Fruit fly (Drosophila melanogaster) whole organism, embryonic: Measurements from ENCODE around the gene CG34429.

ENCODE experiments used
- Antp ChIP-seq: fragments of 200-800 bp; sonication (Bioruptor generic); optimal IDR thresholded peaks from 3 replicates; lab custom pipeline; 2016; ENCODE audit warnings: missing biosample characterization, missing genetic modification characterization
- Awh ChIP-seq: fragments of 200-800 bp; sonication (Bioruptor generic); IDR thresholded peaks from 2 replicates; pipeline ENCODE4, ENCODE4 v1.3.6; 2022; ENCODE audit warnings: missing biosample characterization, missing genetic modification characterization
- BEAF-32 ChIP-seq: fragments of 200-800 bp; sonication (Bioruptor generic); optimal IDR thresholded peaks from 3 replicates; lab custom pipeline; 2017; ENCODE audit warnings: missing biosample characterization, missing genetic modification characterization, mild to moderate bottlenecking, moderate library complexity, missing genetic modification reagents
- C15 ChIP-seq: fragments of 200-800 bp; sonication (Bioruptor generic); IDR thresholded peaks from 3 replicates; pipeline ENCODE4 v1.3.6; 2022; ENCODE audit warnings: missing biosample characterization, missing genetic modification characterization
- CG10209 ChIP-seq: fragments of 200-800 bp; sonication (Bioruptor generic); optimal IDR thresholded peaks from 3 replicates; lab custom pipeline; 2017; ENCODE audit warnings: missing biosample characterization, mild to moderate bottlenecking, missing genetic modification characterization, missing genetic modification reagents
- CG11398 ChIP-seq: fragments of 200-800 bp; sonication (Bioruptor generic); optimal IDR thresholded peaks from 2 replicates; lab custom pipeline; 2016; ENCODE audit warnings: missing biosample characterization, missing genetic modification characterization
- CG11560 ChIP-seq: fragments of 200-800 bp; sonication (Bioruptor generic); IDR thresholded peaks from 3 replicates; pipeline ENCODE4 v1.3.6; 2022; ENCODE audit warnings: missing biosample characterization, missing genetic modification characterization
- CG11695 ChIP-seq: fragments of 200-800 bp; sonication (Bioruptor generic); IDR thresholded peaks from 3 replicates; pipeline ENCODE4 v1.3.6; 2022; ENCODE audit warnings: missing biosample characterization, missing genetic modification characterization
- CG1233 ChIP-seq: fragments of 200-800 bp; sonication (Bioruptor generic); optimal IDR thresholded peaks from 4 replicates; lab custom pipeline; 2018; ENCODE audit warnings: missing biosample characterization, mild to moderate bottlenecking, missing genetic modification characterization
- CG12659 ChIP-seq: fragments of 200-800 bp; sonication (Bioruptor generic); optimal IDR thresholded peaks from 3 replicates; lab custom pipeline; 2017; ENCODE audit warnings: mild to moderate bottlenecking, missing biosample characterization, missing genetic modification reagents, missing genetic modification characterization
- CG13287 ChIP-seq: fragments of 200-800 bp; sonication (Bioruptor generic); IDR thresholded peaks from 2 replicates; pipeline ENCODE4 v1.3.6; 2022; ENCODE audit warnings: missing biosample characterization, missing genetic modification characterization; ENCODE audit not compliant: partially characterized antibody
- CG14050 ChIP-seq: fragments of 200-800 bp; sonication (Bioruptor generic); IDR thresholded peaks from 3 replicates; pipeline ENCODE4 v1.3.6; 2022; ENCODE audit warnings: missing biosample characterization, missing genetic modification characterization
- CG16815 ChIP-seq: fragments of 200-800 bp; sonication (Bioruptor generic); optimal IDR thresholded peaks from 3 replicates; lab custom pipeline; 2017; ENCODE audit warnings: missing biosample characterization, mild to moderate bottlenecking, missing genetic modification characterization
- CG1832 ChIP-seq: fragments of 200-800 bp; sonication (Bioruptor generic); optimal IDR thresholded peaks from 2 replicates; lab custom pipeline; 2017; ENCODE audit warnings: missing biosample characterization, mild to moderate bottlenecking, missing genetic modification characterization, inconsistent platforms
- CG2120 ChIP-seq: fragments of 200-800 bp; sonication (Bioruptor generic); optimal IDR thresholded peaks from 3 replicates; lab custom pipeline; 2016; ENCODE audit warnings: missing biosample characterization, missing genetic modification characterization
- CG2712 ChIP-seq: fragments of 200-800 bp; optimal IDR thresholded peaks from 3 replicates; lab custom pipeline; 2019; ENCODE audit warnings: missing biosample characterization, mild to moderate bottlenecking, missing genetic modification characterization, moderate library complexity
- CG4424 ChIP-seq: fragments of 200-800 bp; sonication (Bioruptor generic); optimal IDR thresholded peaks from 3 replicates; lab custom pipeline; 2016; ENCODE audit warnings: missing biosample characterization, missing genetic modification characterization
- CG4854 ChIP-seq: fragments of 200-800 bp; sonication (Bioruptor generic); optimal IDR thresholded peaks from 2 replicates; lab custom pipeline; 2016; ENCODE audit warnings: missing biosample characterization, missing genetic modification characterization, inconsistent platforms
- CG6791 ChIP-seq: fragments of 200-800 bp; sonication (Bioruptor generic); IDR thresholded peaks from 3 replicates; pipeline ENCODE4 v1.3.6; 2022; ENCODE audit warnings: missing biosample characterization, missing genetic modification characterization; ENCODE audit not compliant: partially characterized antibody
- CG7839 ChIP-seq: fragments of 200-800 bp; sonication (Bioruptor generic); optimal IDR thresholded peaks from 3 replicates; lab custom pipeline; 2018; ENCODE audit warnings: missing biosample characterization, mild to moderate bottlenecking, missing genetic modification characterization, moderate library complexity
- CG8290 ChIP-seq, 3 experiments: fragments of 200-800 bp; sonication (Bioruptor generic); optimal IDR thresholded peaks; 2 replicates each; lab custom pipeline; 2016 to 2019; ENCODE audit warnings: missing biosample characterization in 3 of 3, missing genetic modification characterization in 3 of 3, mild to moderate bottlenecking in 2 of 3, moderate library complexity in 1 of 3
- CG8765 ChIP-seq: fragments of 200-800 bp; sonication (Bioruptor generic); IDR thresholded peaks from 2 replicates; pipeline ENCODE4 v1.3.6; 2022; ENCODE audit warnings: missing biosample characterization, missing genetic modification characterization
- CG8924 ChIP-seq: fragments of 200-800 bp; optimal IDR thresholded peaks from 3 replicates; lab custom pipeline; 2019; ENCODE audit warnings: missing biosample characterization, mild to moderate bottlenecking, missing genetic modification characterization, moderate library complexity
- CG9876 ChIP-seq: fragments of 200-800 bp; sonication (Bioruptor generic); optimal IDR thresholded peaks from 2 replicates; lab custom pipeline; 2016; ENCODE audit warnings: missing biosample characterization, missing genetic modification characterization
- Dfd ChIP-seq, 2 experiments: fragments of >200 bp; optimal IDR thresholded peaks; 2 replicates each; lab custom pipeline; 2017; ENCODE audit warnings: missing biosample characterization in 2 of 2, missing genetic modification characterization in 2 of 2
- ERR ChIP-seq: fragments of 200-800 bp; sonication (Bioruptor generic); optimal IDR thresholded peaks from 2 replicates; lab custom pipeline; 2016; ENCODE audit warnings: missing biosample characterization, missing genetic modification characterization
- Hey ChIP-seq: fragments of 200-800 bp; sonication (Bioruptor generic); optimal IDR thresholded peaks from 3 replicates; lab custom pipeline; 2018; ENCODE audit warnings: missing biosample characterization, mild to moderate bottlenecking, missing genetic modification characterization
- HmgD ChIP-seq: fragments of 200-800 bp; sonication (Bioruptor generic); optimal IDR thresholded peaks from 3 replicates; lab custom pipeline; 2016; ENCODE audit warnings: missing biosample characterization, missing genetic modification characterization
- Mes4 ChIP-seq: fragments of 200-800 bp; sonication (Bioruptor generic); optimal IDR thresholded peaks from 2 replicates; lab custom pipeline; 2016; ENCODE audit warnings: missing biosample characterization, missing genetic modification characterization
- Myb ChIP-seq: fragments of 200-800 bp; sonication (Bioruptor generic); optimal IDR thresholded peaks from 2 replicates; lab custom pipeline; 2016; ENCODE audit warnings: missing biosample characterization, missing genetic modification characterization
- Spps ChIP-seq: fragments of 200-800 bp; sonication (Bioruptor generic); optimal IDR thresholded peaks from 2 replicates; lab custom pipeline; 2018; ENCODE audit warnings: missing biosample characterization, mild to moderate bottlenecking, missing genetic modification characterization
- ap ChIP-seq: fragments of 200-800 bp; sonication (Bioruptor generic); IDR thresholded peaks from 2 replicates; pipeline ENCODE4 v1.3.6; 2022; ENCODE audit warnings: missing biosample characterization, missing genetic modification characterization
- bigmax ChIP-seq: fragments of 200-800 bp; sonication (Bioruptor generic); optimal IDR thresholded peaks from 2 replicates; lab custom pipeline; 2018; ENCODE audit warnings: missing biosample characterization, mild to moderate bottlenecking, missing genetic modification characterization
- cato ChIP-seq: fragments of 200-800 bp; sonication (Bioruptor generic); optimal IDR thresholded peaks from 2 replicates; lab custom pipeline; 2016; ENCODE audit warnings: missing biosample characterization, missing genetic modification characterization, borderline replicate concordance
- dimm ChIP-seq: fragments of 200-800 bp; sonication (Bioruptor generic); IDR thresholded peaks from 2 replicates; pipeline ENCODE4 v1.3.6; 2022; ENCODE audit warnings: missing biosample characterization, missing genetic modification characterization
- disco-r ChIP-seq: fragments of 200-800 bp; sonication (Bioruptor generic); optimal IDR thresholded peaks from 2 replicates; lab custom pipeline; 2016; ENCODE audit warnings: missing biosample characterization, missing genetic modification characterization
- dysf ChIP-seq: fragments of 200-800 bp; sonication (Bioruptor generic); IDR thresholded peaks from 3 replicates; pipeline ENCODE4 v1.3.6; 2022; ENCODE audit warnings: missing biosample characterization, missing genetic modification characterization
- ems ChIP-seq: fragments of 200-800 bp; sonication (Bioruptor generic); optimal IDR thresholded peaks from 3 replicates; lab custom pipeline; 2016; ENCODE audit warnings: missing biosample characterization, missing genetic modification characterization
- gcm ChIP-seq: fragments of 200-800 bp; sonication (Bioruptor generic); optimal IDR thresholded peaks from 2 replicates; lab custom pipeline; 2019; ENCODE audit warnings: missing biosample characterization, mild to moderate bottlenecking, missing genetic modification characterization, moderate library complexity
- gsb ChIP-seq: fragments of 200-800 bp; sonication (Bioruptor generic); IDR thresholded peaks from 2 replicates; pipeline ENCODE4 v1.3.6; 2022; ENCODE audit warnings: missing biosample characterization, missing genetic modification characterization
- hkb ChIP-seq, 2 experiments: fragments of 200-800 bp in 1 of 2; fragments of >200 bp in 1 of 2; sonication (Bioruptor generic) in 1 of 2; IDR thresholded peaks in 1 of 2; optimal IDR thresholded peaks in 1 of 2; 2 replicates each; pipeline versions ENCODE4 v1.3.6 to Lab custom; 2017 to 2022; ENCODE audit warnings: missing biosample characterization in 1 of 2, missing genetic modification characterization in 1 of 2
- insv ChIP-seq, 2 experiments: fragments of 200-800 bp; sonication (Bioruptor generic); optimal IDR thresholded peaks; 3 replicates each; lab custom pipeline; 2016 to 2018; ENCODE audit warnings: missing biosample characterization in 2 of 2, missing genetic modification characterization in 2 of 2
- jigr1 ChIP-seq: fragments of 200-800 bp; sonication (Bioruptor generic); IDR thresholded peaks from 3 replicates; pipeline ENCODE4 v1.3.6; 2022; ENCODE audit warnings: missing biosample characterization, missing genetic modification characterization
- jing ChIP-seq: fragments of 200-800 bp; sonication (Bioruptor generic); optimal IDR thresholded peaks from 2 replicates; lab custom pipeline; 2018; ENCODE audit warnings: missing biosample characterization, mild to moderate bottlenecking, missing genetic modification characterization
- nau ChIP-seq: fragments of 200-800 bp; sonication (Bioruptor generic); optimal IDR thresholded peaks from 3 replicates; lab custom pipeline; 2017; ENCODE audit warnings: missing biosample characterization, mild to moderate bottlenecking, missing genetic modification characterization, missing genetic modification reagents
- pfk ChIP-seq: fragments of 200-800 bp; sonication (Bioruptor generic); optimal IDR thresholded peaks from 2 replicates; lab custom pipeline; 2018; ENCODE audit warnings: missing biosample characterization, mild to moderate bottlenecking, missing genetic modification characterization, moderate library complexity
- salm ChIP-seq: fragments of 200-800 bp; sonication (Bioruptor generic); optimal IDR thresholded peaks from 2 replicates; lab custom pipeline; 2018; ENCODE audit warnings: missing biosample characterization, mild to moderate bottlenecking, missing genetic modification characterization
- seq ChIP-seq: fragments of 200-800 bp; sonication (Bioruptor generic); IDR thresholded peaks from 2 replicates; pipeline ENCODE4 v1.3.6; 2022; ENCODE audit warnings: missing biosample characterization, missing genetic modification characterization
- sisA ChIP-seq: fragments of 200-800 bp; sonication (Bioruptor generic); IDR thresholded peaks from 2 replicates; pipeline ENCODE4 v1.3.6; 2022; ENCODE audit warnings: missing biosample characterization, missing genetic modification characterization
- usp ChIP-seq: fragments of >200 bp; optimal IDR thresholded peaks from 2 replicates; lab custom pipeline; 2017; ENCODE audit warnings: missing biosample characterization, missing genetic modification characterization
- wdn ChIP-seq: fragments of 200-800 bp; sonication (Bioruptor generic); IDR thresholded peaks from 2 replicates; pipeline ENCODE4 v1.3.6; 2022; ENCODE audit warnings: missing biosample characterization, missing genetic modification characterization

CG34429 gene

DNA sequence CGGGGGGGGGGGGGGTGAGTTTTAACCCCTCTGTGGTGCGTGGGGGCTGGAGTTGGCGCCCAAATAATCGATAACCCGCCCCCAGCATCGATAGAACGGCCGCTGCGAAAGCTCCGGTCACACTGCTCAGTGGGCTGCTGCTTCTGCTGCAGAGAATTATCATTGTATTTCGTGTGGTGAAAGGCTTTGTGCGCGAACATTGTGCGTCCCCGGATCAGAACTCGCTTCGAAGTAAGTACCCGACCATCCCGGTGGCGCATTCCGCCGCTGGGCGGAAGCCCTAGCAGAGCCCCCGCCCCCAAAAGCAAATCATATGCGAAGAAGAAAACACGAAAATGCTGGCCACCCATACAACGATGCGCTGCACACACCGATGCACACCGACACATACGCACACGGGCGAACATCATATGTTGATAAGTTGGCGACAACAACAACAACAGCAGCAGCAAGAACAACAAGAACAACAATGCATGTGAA lies 18.5 kb upstream of the CG34429 start, which contains the start of gene Syx13 (continued):
- TF ChIP-seq Dfd (GFP tag; optimal IDR thresholded peaks at IDR 0.05; lab: Kevin White, UChicago) (no peak), gsb (GFP tag; lab: Robert Waterston, UW) (no peak), CG6791 (GFP tag; lab: Robert Waterston, UW) (peak; percentile 73), CG8765 (GFP tag; lab: Robert Waterston, UW) (no peak), CG7839 (tag; lab: Kevin White, UChicago) (no peak), CG13287 (GFP tag; lab: Robert Waterston, UW) (peak; percentile 79), cato (GFP tag; lab: Kevin White, UChicago) (no peak), jing (GFP tag; lab: Kevin White, UChicago) (no peak), seq (GFP tag; lab: Robert Waterston, UW) (0 out of 2 replicates have a peak, but pooled peaks have one; percentile 43), Antp (no peak), pfk (GFP tag; lab: Kevin White, UChicago) (no peak), C15 (GFP tag; lab: Robert Waterston, UW) (no peak), CG11560 (tag; lab: Robert Waterston, UW) (no peak), dysf (no peak), ems (no peak), CG14050 (GFP tag; lab: Robert Waterston, UW) (no peak), CG12659 (GFP tag; lab: Kevin White, UChicago) (peak; percentile 84), wdn (GFP tag; lab: Robert Waterston, UW) (no peak), ERR (GFP tag; lab: Kevin White, UChicago) (no peak), dimm (GFP tag; lab: Robert Waterston, UW) (no peak), CG2712 (tag; lab: Kevin White, UChicago) (peak; percentile 41), Myb (GFP tag; lab: Kevin White, UChicago) (no peak), CG9876 (no peak), CG16815 (GFP tag; lab: Kevin White, UChicago) (no peak), usp (GFP tag; lab: Kevin White, UChicago) (no peak), CG1832 (no peak), jigr1 (GFP tag; lab: Robert Waterston, UW) (no peak), CG1233 (no peak), insv (GFP tag; optimal IDR thresholded peaks at IDR 0.05; lab: Kevin White, UChicago) (no peak), CG11695 (0 out of 3 replicates have a peak, but pooled peaks have one; percentile 14), Mes4 (GFP tag; lab: Kevin White, UChicago) (no peak), bigmax (GFP tag; lab: Kevin White, UChicago) (peak; percentile 39), BEAF-32 (peak; percentile 84), CG10209 (GFP tag; lab: Kevin White, UChicago) (no peak), CG8290 (GFP tag; optimal IDR thresholded peaks at IDR 0.05; lab: Kevin White, UChicago) (no peak), CG8290 (tag; optimal IDR thresholded peaks at IDR 0.05; lab: Kevin White, UChicago) (peak in 1 of 2 experiments; percentile 48), CG4424 (GFP tag; lab: Kevin White, UChicago) (no peak), sisA (GFP tag; lab: Robert Waterston, UW) (no peak), gcm (GFP tag; lab: Kevin White, UChicago) (peak; percentile 73), CG4854 (GFP tag; lab: Kevin White, UChicago) (no peak), CG11398 (GFP tag; lab: Kevin White, UChicago) (no peak), Hey (tag; lab: Kevin White, UChicago) (no peak), disco-r (GFP tag; lab: Kevin White, UChicago) (no peak), hkb (optimal IDR thresholded peaks at IDR 0.05; lab: Kevin White, UChicago) (no peak), hkb (GFP tag; IDR thresholded peaks at IDR 0.05; lab: Robert Waterston, UW) (no peak), Spps (tag; lab: Kevin White, UChicago) (peak; percentile 5), HmgD (GFP tag; lab: Kevin White, UChicago) (peak; percentile 25), Awh (GFP tag; lab: Robert Waterston, UW) (no peak), CG2120 (GFP tag; lab: Kevin White, UChicago) (peak; percentile 22), CG8924 (tag; lab: Kevin White, UChicago) (peak; percentile 21), ap (GFP tag; lab: Robert Waterston, UW) (no peak), nau (no peak), salm (tag; lab: Kevin White, UChicago) (peak; percentile 3)
